Worm (Caenorhabditis elegans) whole organism, mixed stage, embryonic: ENCODE results near the gene srxa-1.

Source experiments
- bed-3 ChIP-seq: fragments of 200-800 bp; sonication (Bioruptor generic); optimal IDR thresholded peaks from 3 replicates; lab custom pipeline; 2018; ENCODE audit warnings: mild to moderate bottlenecking, missing genetic modification characterization, moderate library complexity, missing compliant biosample characterization
- blmp-1 ChIP-seq: fragments of 150-350 bp; optimal IDR thresholded peaks from 2 replicates; lab custom pipeline; 2014; ENCODE audit warnings: missing biosample characterization, missing genetic modification characterization
- ceh-83 ChIP-seq: fragments of 200-800 bp; sonication (Bioruptor generic); optimal IDR thresholded peaks from 2 replicates; lab custom pipeline; 2018; ENCODE audit warnings: mild to moderate bottlenecking, missing genetic modification characterization, missing compliant biosample characterization
- ces-1 ChIP-seq: fragments of 150-350 bp; optimal IDR thresholded peaks from 2 replicates; lab custom pipeline; 2014; ENCODE audit warnings: missing biosample characterization, missing genetic modification reagents, missing genetic modification characterization
- cnd-1 ChIP-seq: fragments of 200-800 bp; sonication (Bioruptor generic); optimal IDR thresholded peaks from 2 replicates; lab custom pipeline; 2018; ENCODE audit warnings: mild to moderate bottlenecking, missing genetic modification characterization, missing compliant biosample characterization
- drap-1 ChIP-seq: fragments of 200-800 bp; sonication (Bioruptor generic); optimal IDR thresholded peaks from 3 replicates; lab custom pipeline; 2018; ENCODE audit warnings: mild to moderate bottlenecking, missing genetic modification characterization, missing compliant biosample characterization
- elt-3 ChIP-seq: fragments of 150-350 bp; optimal IDR thresholded peaks from 2 replicates; lab custom pipeline; 2014; ENCODE audit warnings: missing biosample characterization, missing genetic modification characterization
- flh-1 ChIP-seq: fragments of 200-800 bp; sonication (Bioruptor generic); optimal IDR thresholded peaks from 2 replicates; lab custom pipeline; 2018; ENCODE audit warnings: mild to moderate bottlenecking, missing genetic modification characterization, moderate library complexity, missing compliant biosample characterization
- ham-2 ChIP-seq: fragments of 200-800 bp; sonication (Bioruptor generic); optimal IDR thresholded peaks from 2 replicates; lab custom pipeline; 2018; ENCODE audit warnings: mild to moderate bottlenecking, missing genetic modification characterization, missing compliant biosample characterization
- hlh-1 ChIP-seq: fragments of 150-350 bp; optimal IDR thresholded peaks from 2 replicates; lab custom pipeline; 2014; ENCODE audit warnings: missing biosample characterization, missing genetic modification reagents, missing genetic modification characterization
- lin-32 ChIP-seq: fragments of 200-800 bp; sonication (Bioruptor generic); optimal IDR thresholded peaks from 2 replicates; lab custom pipeline; 2018; ENCODE audit warnings: mild to moderate bottlenecking, missing genetic modification characterization, missing compliant biosample characterization
- mab-5 ChIP-seq: fragments of 150-350 bp; optimal IDR thresholded peaks from 2 replicates; lab custom pipeline; 2014; ENCODE audit warnings: missing biosample characterization, missing genetic modification characterization
- mep-1 ChIP-seq: fragments of 150-350 bp; optimal IDR thresholded peaks from 2 replicates; lab custom pipeline; 2017; ENCODE audit warnings: missing biosample characterization, missing genetic modification reagents, missing genetic modification characterization, inconsistent platforms
- nhr-12 ChIP-seq: fragments of 150-350 bp; optimal IDR thresholded peaks from 2 replicates; lab custom pipeline; 2014; ENCODE audit warnings: missing biosample characterization, missing genetic modification characterization
- nhr-2 ChIP-seq: fragments of 150-350 bp; optimal IDR thresholded peaks from 2 replicates; lab custom pipeline; 2014; ENCODE audit warnings: missing biosample characterization, missing genetic modification characterization
- nhr-237 ChIP-seq: fragments of 150-350 bp; optimal IDR thresholded peaks from 2 replicates; lab custom pipeline; 2014; ENCODE audit warnings: missing biosample characterization, missing genetic modification characterization
- pha-4 ChIP-seq: fragments of 150-350 bp; optimal IDR thresholded peaks from 2 replicates; lab custom pipeline; 2018; ENCODE audit warnings: missing biosample characterization, missing genetic modification reagents, missing genetic modification characterization
- sem-2 ChIP-seq: fragments of 200-800 bp; sonication (Bioruptor generic); optimal IDR thresholded peaks from 2 replicates; lab custom pipeline; 2018; ENCODE audit warnings: mild to moderate bottlenecking, missing genetic modification characterization, missing compliant biosample characterization
- snpc-4 ChIP-seq: fragments of 150-350 bp; optimal IDR thresholded peaks from 2 replicates; lab custom pipeline; 2014; ENCODE audit warnings: missing biosample characterization, missing genetic modification characterization
- sptf-1 ChIP-seq: sonication (generic microtip); optimal IDR thresholded peaks from 2 replicates; lab custom pipeline; 2017; ENCODE audit warnings: mild to moderate bottlenecking, missing genetic modification characterization, moderate library complexity, missing compliant biosample characterization
- unc-120 ChIP-seq: sonication (generic microtip); optimal IDR thresholded peaks from 2 replicates; lab custom pipeline; 2017; ENCODE audit warnings: missing genetic modification characterization, missing compliant biosample characterization; ENCODE audit not compliant: poor library complexity, severe bottlenecking
- unc-62 ChIP-seq: fragments of 150-350 bp; optimal IDR thresholded peaks from 2 replicates; lab custom pipeline; 2014; ENCODE audit warnings: missing biosample characterization, missing genetic modification reagents, missing genetic modification characterization
- zip-8 ChIP-seq: fragments of 150-350 bp; optimal IDR thresholded peaks from 2 replicates; lab custom pipeline; 2014; ENCODE audit warnings: missing biosample characterization, missing genetic modification characterization
- ztf-11 ChIP-seq: fragments of 150-350 bp; optimal IDR thresholded peaks from 2 replicates; lab custom pipeline; 2014; ENCODE audit warnings: missing biosample characterization, missing genetic modification characterization

srxa-1 gene

ce11 chrV:20781346-20781952 is 49.6 kb downstream of the srxa-1 start:
- TF ChIP-seq nhr-2 (no peak), drap-1 (no peak), cnd-1 (tag; lab: Kevin White, UChicago) (no peak), nhr-237 (tag; lab: Kevin White, UChicago) (no peak)

ce11 chrV:20782188-20782587 is 50.3 kb downstream of the srxa-1 start:
- TF ChIP-seq mep-1 (tag; lab: Kevin White, UChicago): peak; percentile 33
- TF ChIP-seq zip-8 (tag; lab: Kevin White, UChicago): no peak
- TF ChIP-seq ztf-11 (tag; lab: Kevin White, UChicago): no peak
- TF ChIP-seq unc-62: peak; percentile 30
- TF ChIP-seq nhr-2: no peak
- TF ChIP-seq elt-3 (tag; lab: Kevin White, UChicago): no peak
- no peak for TF ChIP-seq ham-2 (GFP tag; lab: Kevin White, UChicago)
- TF ChIP-seq lin-32 (GFP tag; lab: Kevin White, UChicago): no peak
- TF ChIP-seq mab-5: no peak
- no peak for TF ChIP-seq bed-3 (GFP tag; lab: Kevin White, UChicago)
- no peak for TF ChIP-seq nhr-12 (tag; lab: Kevin White, UChicago)
- no peak for TF ChIP-seq flh-1 (GFP tag; lab: Kevin White, UChicago)
- TF ChIP-seq ceh-83 (GFP tag; lab: Kevin White, UChicago): no peak
- TF ChIP-seq ces-1: peak; percentile 96
- TF ChIP-seq sem-2: no peak
- no peak for TF ChIP-seq nhr-237 (tag; lab: Kevin White, UChicago)
- TF ChIP-seq snpc-4 (tag; lab: Kevin White, UChicago): no peak
- no peak for TF ChIP-seq sptf-1 (tag; lab: Kevin White, UChicago)
- TF ChIP-seq unc-120 (tag; lab: Kevin White, UChicago): no peak
- no peak for TF ChIP-seq pha-4 (tag; lab: Kevin White, UChicago)
- no peak for TF ChIP-seq blmp-1 (tag; lab: Kevin White, UChicago)
- TF ChIP-seq hlh-1 (tag; lab: Kevin White, UChicago): no peak
